Worm (Caenorhabditis elegans): ENCODE data around the gene cutl-1.

Gene cutl-1

ce11 chrV:13375861-13376260 is 30.1 kb downstream of the cutl-1 start:
- TF ChIP-seq ztf-3 (GFP tag; optimal IDR thresholded peaks at IDR 0.05): no peak
- TF ChIP-seq cebp-1 (GFP tag; IDR thresholded peaks at IDR 0.05): no peak
- TF ChIP-seq cebp-1 (tag; optimal IDR thresholded peaks at IDR 0.05): peak; percentile 19

ce11 chrV:13374532-13374931 is 31.4 kb downstream of the cutl-1 start:
- TF ChIP-seq bed-1 (GFP tag; IDR thresholded peaks at IDR 0.05): no peak
- no peak for TF ChIP-seq B0261.1 (tag; optimal IDR thresholded peaks at IDR 0.05)
- no peak for TF ChIP-seq snpc-4 (GFP tag; optimal IDR thresholded peaks at IDR 0.05)
- no peak for TF ChIP-seq snpc-4 (tag; optimal IDR thresholded peaks at IDR 0.05)
- TF ChIP-seq dox-1 (GFP tag; IDR thresholded peaks at IDR 0.05): peak; percentile 50; the same call in 1 of the 2 replicates
- TF ChIP-seq cebp-1 (GFP tag; IDR thresholded peaks at IDR 0.05): no peak
- no peak for TF ChIP-seq cebp-1 (tag; optimal IDR thresholded peaks at IDR 0.05)
- peak; percentile 63 for TF ChIP-seq egrh-3 (GFP tag; IDR thresholded peaks at IDR 0.05)
- no peak for TF ChIP-seq nfyb-1 (GFP tag; IDR thresholded peaks at IDR 0.05)
- peak; percentile 89 for TF ChIP-seq zfh-2 (GFP tag; conservative IDR thresholded peaks at IDR 0.05)
- TF ChIP-seq nhr-80 (tag; optimal IDR thresholded peaks at IDR 0.05): peak; percentile 17

- no peak for TF ChIP-seq lin-35 (GFP tag; optimal IDR thresholded peaks at IDR 0.05)
- TF ChIP-seq T26A5.8 (tag; optimal IDR thresholded peaks at IDR 0.05): no peak
- no peak for TF ChIP-seq hmg-1.2 (GFP tag; IDR thresholded peaks at IDR 0.05)
- no peak for TF ChIP-seq K12H6.12 (tag; optimal IDR thresholded peaks at IDR 0.05)
- no peak for TF ChIP-seq ztf-6 (GFP tag; IDR thresholded peaks at IDR 0.05)
- peak; percentile 6 for TF ChIP-seq madf-10 (tag; optimal IDR thresholded peaks at IDR 0.05)
- TF ChIP-seq bed-1 (GFP tag; IDR thresholded peaks at IDR 0.05): no peak
- TF ChIP-seq somi-1 (GFP tag; optimal IDR thresholded peaks at IDR 0.05): no peak
- peak; percentile 41 for TF ChIP-seq atf-7 (tag; optimal IDR thresholded peaks at IDR 0.05)
- TF ChIP-seq unc-130 (GFP tag; optimal IDR thresholded peaks at IDR 0.05): no peak
- TF ChIP-seq mcd-1 (GFP tag; IDR thresholded peaks at IDR 0.05): no peak
- peak; percentile 86 for TF ChIP-seq nhr-80 (tag; optimal IDR thresholded peaks at IDR 0.05)
- no peak for TF ChIP-seq cebp-1 (GFP tag; IDR thresholded peaks at IDR 0.05)
- peak; percentile 21 for TF ChIP-seq cebp-1 (tag; optimal IDR thresholded peaks at IDR 0.05)
- TF ChIP-seq madf-6 (GFP tag; IDR thresholded peaks at IDR 0.05): no peak
- 0 out of 2 replicates have a peak, but pooled peaks have one; percentile 25 for TF ChIP-seq egl-44 (GFP tag; IDR thresholded peaks at IDR 0.05)
- no peak for TF ChIP-seq snpc-3.4 (tag; optimal IDR thresholded peaks at IDR 0.05)
- TF ChIP-seq ceh-40 (GFP tag; IDR thresholded peaks at IDR 0.05): no peak
- TF ChIP-seq madf-8 (GFP tag; conservative IDR thresholded peaks at IDR 0.05): no peak
- no peak for TF ChIP-seq ztf-25 (GFP tag; IDR thresholded peaks at IDR 0.05)
These were observed 32.3 kb downstream of the cutl-1 start for ce11 chrV:13373643-13374042.

- TF ChIP-seq K12H6.12 (tag; optimal IDR thresholded peaks at IDR 0.05) (no peak), lin-26 (GFP tag; IDR thresholded peaks at IDR 0.05) (no peak), F57C9.4 (tag; optimal IDR thresholded peaks at IDR 0.05) (no peak), ceh-58 (GFP tag; IDR thresholded peaks at IDR 0.05) (no peak), attf-5 (GFP tag; optimal IDR thresholded peaks at IDR 0.05) (no peak), hmg-20 (GFP tag; IDR thresholded peaks at IDR 0.05) (no peak), unc-130 (GFP tag; optimal IDR thresholded peaks at IDR 0.05) (no peak), ceh-91 (GFP tag; IDR thresholded peaks at IDR 0.05) (no peak), zim-3 (tag; optimal IDR thresholded peaks at IDR 0.05) (no peak), egl-44 (GFP tag; IDR thresholded peaks at IDR 0.05) (0 out of 2 replicates have a peak, but pooled peaks have one; percentile 59), cebp-1 (GFP tag; IDR thresholded peaks at IDR 0.05) (no peak), cebp-1 (tag; optimal IDR thresholded peaks at IDR 0.05) (peak; percentile 13), aptf-2 (GFP tag; conservative IDR thresholded peaks at IDR 0.05) (no peak), zfh-2 (GFP tag; conservative IDR thresholded peaks at IDR 0.05) (peak; percentile 50; the same call in 1 of the 2 replicates), dox-1 (GFP tag; IDR thresholded peaks at IDR 0.05) (peak; percentile 64), xnd-1 (tag; optimal IDR thresholded peaks at IDR 0.05) (no peak), T07F8.4 (tag; optimal IDR thresholded peaks at IDR 0.05) (no peak), cebp-2 (GFP tag; IDR thresholded peaks at IDR 0.05) (no peak), nhr-120 (GFP tag; IDR thresholded peaks at IDR 0.05) (no peak), bed-2 (GFP tag; IDR thresholded peaks at IDR 0.05) (no peak), ccch-3 (GFP tag; optimal IDR thresholded peaks at IDR 0.05) (no peak), ztf-22 (GFP tag; optimal IDR thresholded peaks at IDR 0.05) (peak; percentile 52), nhr-80 (tag; optimal IDR thresholded peaks at IDR 0.05) (peak; percentile 97)
These were observed 33.1 kb downstream of the cutl-1 start for ce11 chrV:13372821-13373220.
